Fruit fly (Drosophila melanogaster): Measurements from ENCODE around the gene pasi2.

- TF ChIP-seq CG8478 (optimal IDR thresholded peaks at IDR 0.05): no peak
- no peak for TF ChIP-seq CTCF (optimal IDR thresholded peaks at IDR 0.05)
Observed at dm6 chr3R:9340425-9341188, 5.6 kb downstream of the pasi2 start.

Measured in S2 (cell line).